Fruit fly (Drosophila melanogaster): Measurements from ENCODE around the gene Spindly.

dm6 chr2L:3548879-3549278 is 18.8 kb upstream of the Spindly start:
- TF ChIP-seq CTCF (optimal IDR thresholded peaks at IDR 0.05), result no peak
- TF ChIP-seq CG8478 (optimal IDR thresholded peaks at IDR 0.05), result no peak

Data from S2 (cell line).